Worm (Caenorhabditis elegans): ENCODE measurements around the gene aptf-2.

ce11 chrIV:13389237-13389636 is 26.6 kb downstream of the aptf-2 start:
- TF ChIP-seq ztf-11 (tag; optimal IDR thresholded peaks at IDR 0.05) (no peak), ZK546.5 (tag; optimal IDR thresholded peaks at IDR 0.05) (no peak), ama-1 (optimal IDR thresholded peaks at IDR 0.05) (no peak), egl-27 (tag; optimal IDR thresholded peaks at IDR 0.05) (no peak), zag-1 (tag; optimal IDR thresholded peaks at IDR 0.05) (no peak), unc-62 (GFP tag; optimal IDR thresholded peaks at IDR 0.05) (no peak)
